Worm (Caenorhabditis elegans) whole organism, mixed stage, embryonic: ENCODE measurements around the gene srt-11.

Experiments
- M03D4.4 ChIP-seq: sonication (generic microtip); optimal IDR thresholded peaks from 2 replicates; lab custom pipeline; 2017; ENCODE audit warnings: mild to moderate bottlenecking, missing genetic modification characterization, missing compliant biosample characterization
- blmp-1 ChIP-seq: fragments of 150-350 bp; optimal IDR thresholded peaks from 2 replicates; lab custom pipeline; 2014; ENCODE audit warnings: missing biosample characterization, missing genetic modification characterization
- ceh-39 ChIP-seq: fragments of 150-350 bp; optimal IDR thresholded peaks from 2 replicates; lab custom pipeline; 2014; ENCODE audit warnings: missing biosample characterization, missing genetic modification characterization
- ceh-43 ChIP-seq: fragments of 200-800 bp; sonication (Bioruptor generic); optimal IDR thresholded peaks from 2 replicates; lab custom pipeline; 2018; ENCODE audit warnings: mild to moderate bottlenecking, missing genetic modification characterization, moderate library complexity, missing compliant biosample characterization
- ceh-83 ChIP-seq: fragments of 200-800 bp; sonication (Bioruptor generic); optimal IDR thresholded peaks from 2 replicates; lab custom pipeline; 2018; ENCODE audit warnings: mild to moderate bottlenecking, missing genetic modification characterization, missing compliant biosample characterization
- ces-1 ChIP-seq: fragments of 150-350 bp; optimal IDR thresholded peaks from 2 replicates; lab custom pipeline; 2014; ENCODE audit warnings: missing biosample characterization, missing genetic modification reagents, missing genetic modification characterization
- cnd-1 ChIP-seq: fragments of 200-800 bp; sonication (Bioruptor generic); optimal IDR thresholded peaks from 2 replicates; lab custom pipeline; 2018; ENCODE audit warnings: mild to moderate bottlenecking, missing genetic modification characterization, missing compliant biosample characterization
- drap-1 ChIP-seq: fragments of 200-800 bp; sonication (Bioruptor generic); optimal IDR thresholded peaks from 3 replicates; lab custom pipeline; 2018; ENCODE audit warnings: mild to moderate bottlenecking, missing genetic modification characterization, missing compliant biosample characterization
- elt-1 ChIP-seq: sonication (generic microtip); optimal IDR thresholded peaks from 2 replicates; lab custom pipeline; 2017; ENCODE audit warnings: missing genetic modification characterization, mild to moderate bottlenecking, missing compliant biosample characterization, antibody characterized with exemption, moderate library complexity, borderline replicate concordance; ENCODE audit not compliant: insufficient read depth
- elt-3 ChIP-seq: fragments of 150-350 bp; optimal IDR thresholded peaks from 2 replicates; lab custom pipeline; 2014; ENCODE audit warnings: missing biosample characterization, missing genetic modification characterization
- flh-1 ChIP-seq: fragments of 200-800 bp; sonication (Bioruptor generic); optimal IDR thresholded peaks from 2 replicates; lab custom pipeline; 2018; ENCODE audit warnings: mild to moderate bottlenecking, missing genetic modification characterization, moderate library complexity, missing compliant biosample characterization
- ham-2 ChIP-seq: fragments of 200-800 bp; sonication (Bioruptor generic); optimal IDR thresholded peaks from 2 replicates; lab custom pipeline; 2018; ENCODE audit warnings: mild to moderate bottlenecking, missing genetic modification characterization, missing compliant biosample characterization
- hlh-1 ChIP-seq: fragments of 150-350 bp; optimal IDR thresholded peaks from 2 replicates; lab custom pipeline; 2014; ENCODE audit warnings: missing biosample characterization, missing genetic modification reagents, missing genetic modification characterization
- lin-13 ChIP-seq: fragments of 150-350 bp; optimal IDR thresholded peaks from 2 replicates; lab custom pipeline; 2014; ENCODE audit warnings: missing biosample characterization, missing genetic modification characterization
- lin-32 ChIP-seq: fragments of 200-800 bp; sonication (Bioruptor generic); optimal IDR thresholded peaks from 2 replicates; lab custom pipeline; 2018; ENCODE audit warnings: mild to moderate bottlenecking, missing genetic modification characterization, missing compliant biosample characterization
- lsy-2 ChIP-seq: fragments of 150-350 bp; optimal IDR thresholded peaks from 2 replicates; lab custom pipeline; 2014; ENCODE audit warnings: missing biosample characterization, missing genetic modification characterization
- mls-2 ChIP-seq: sonication (generic microtip); optimal IDR thresholded peaks from 2 replicates; lab custom pipeline; 2016; ENCODE audit warnings: mild to moderate bottlenecking, missing genetic modification characterization, moderate library complexity, missing compliant biosample characterization
- nhr-2 ChIP-seq: fragments of 150-350 bp; optimal IDR thresholded peaks from 2 replicates; lab custom pipeline; 2014; ENCODE audit warnings: missing biosample characterization, missing genetic modification characterization
- nhr-28 ChIP-seq: fragments of 150-350 bp; optimal IDR thresholded peaks from 2 replicates; lab custom pipeline; 2014; ENCODE audit warnings: missing biosample characterization, missing genetic modification characterization
- nhr-76 ChIP-seq: sonication (generic microtip); optimal IDR thresholded peaks from 2 replicates; lab custom pipeline; 2017; ENCODE audit warnings: missing biosample characterization, missing genetic modification characterization
- pha-4 ChIP-seq: fragments of 150-350 bp; optimal IDR thresholded peaks from 2 replicates; lab custom pipeline; 2018; ENCODE audit warnings: missing biosample characterization, missing genetic modification reagents, missing genetic modification characterization
- snpc-4 ChIP-seq: fragments of 150-350 bp; optimal IDR thresholded peaks from 2 replicates; lab custom pipeline; 2014; ENCODE audit warnings: missing biosample characterization, missing genetic modification characterization
- sptf-1 ChIP-seq: sonication (generic microtip); optimal IDR thresholded peaks from 2 replicates; lab custom pipeline; 2017; ENCODE audit warnings: mild to moderate bottlenecking, missing genetic modification characterization, moderate library complexity, missing compliant biosample characterization
- tbx-8 ChIP-seq: fragments of 200-800 bp; sonication (Bioruptor generic); optimal IDR thresholded peaks from 2 replicates; lab custom pipeline; 2018; ENCODE audit warnings: mild to moderate bottlenecking, missing genetic modification characterization, moderate library complexity, missing compliant biosample characterization
- unc-120 ChIP-seq: sonication (generic microtip); optimal IDR thresholded peaks from 2 replicates; lab custom pipeline; 2017; ENCODE audit warnings: missing genetic modification characterization, missing compliant biosample characterization; ENCODE audit not compliant: poor library complexity, severe bottlenecking
- unc-62 ChIP-seq: fragments of 150-350 bp; optimal IDR thresholded peaks from 2 replicates; lab custom pipeline; 2014; ENCODE audit warnings: missing biosample characterization, missing genetic modification reagents, missing genetic modification characterization
- zip-8 ChIP-seq: fragments of 150-350 bp; optimal IDR thresholded peaks from 2 replicates; lab custom pipeline; 2014; ENCODE audit warnings: missing biosample characterization, missing genetic modification characterization
- ztf-11 ChIP-seq: fragments of 150-350 bp; optimal IDR thresholded peaks from 2 replicates; lab custom pipeline; 2014; ENCODE audit warnings: missing biosample characterization, missing genetic modification characterization

srt-11 gene

DNA sequence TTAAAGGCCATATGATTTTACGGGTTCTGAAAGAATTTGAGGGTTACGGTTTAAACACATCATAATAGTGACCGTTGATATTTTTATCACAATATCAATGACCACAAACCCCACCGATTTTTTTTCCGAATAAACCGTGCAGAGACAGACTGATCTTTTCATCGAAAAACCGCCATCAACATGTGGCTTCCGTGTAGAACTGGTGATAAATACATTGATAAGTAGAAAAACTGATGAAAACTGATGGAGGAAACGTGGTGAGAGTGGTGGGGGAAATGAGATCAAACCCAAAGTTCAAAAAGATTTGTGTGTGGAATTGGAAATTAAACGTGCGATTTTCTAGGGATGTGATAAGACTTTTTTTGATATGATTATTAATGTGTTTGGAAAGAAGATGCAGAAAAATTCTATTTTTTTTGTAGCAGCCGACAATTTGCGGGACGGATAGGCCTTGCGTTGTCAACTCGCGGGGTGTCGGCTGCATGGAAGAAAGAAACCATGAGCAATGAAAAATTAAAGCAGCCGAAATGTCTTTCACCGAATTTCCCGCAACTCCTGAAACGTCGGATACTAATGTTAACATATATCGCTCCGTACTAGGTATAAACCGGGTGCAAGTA, 32.9 kb downstream of the srt-11 start:
- no peak for TF ChIP-seq zip-8 (tag; lab: Kevin White, UChicago)
- TF ChIP-seq tbx-8 (GFP tag; lab: Kevin White, UChicago): no peak

DNA sequence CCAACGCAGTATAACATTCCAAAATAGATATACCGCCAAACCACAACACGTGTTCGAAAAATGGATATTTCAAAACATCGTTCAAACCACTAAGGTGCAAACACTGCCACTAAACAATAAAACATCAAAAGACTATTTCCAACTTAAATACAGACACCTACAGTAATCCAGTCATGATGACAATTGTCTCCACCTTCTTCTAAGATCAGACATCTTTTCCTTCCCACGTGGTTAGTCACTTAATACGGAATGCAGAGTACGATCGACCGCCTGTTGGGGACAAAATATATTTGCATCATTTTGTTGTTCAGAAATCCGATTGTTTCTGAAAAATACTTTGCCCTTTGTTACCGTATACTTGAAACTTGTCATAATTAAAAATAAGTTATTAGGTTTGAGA, 35.5 kb downstream of the srt-11 start:
- TF ChIP-seq unc-62: no peak
- no peak for TF ChIP-seq nhr-28
- no peak for TF ChIP-seq ztf-11 (tag; lab: Kevin White, UChicago)
- no peak for TF ChIP-seq elt-3
- TF ChIP-seq pha-4: no peak
- TF ChIP-seq blmp-1: no peak
- TF ChIP-seq ham-2 (GFP tag; lab: Kevin White, UChicago): no peak
- no peak for TF ChIP-seq lsy-2 (tag; lab: Kevin White, UChicago)
- no peak for TF ChIP-seq unc-120 (tag; lab: Kevin White, UChicago)
- no peak for TF ChIP-seq lin-32 (GFP tag; lab: Kevin White, UChicago)
- TF ChIP-seq drap-1 (GFP tag; lab: Kevin White, UChicago): no peak
- TF ChIP-seq ces-1 (GFP tag; lab: Kevin White, UChicago): no peak
- TF ChIP-seq cnd-1: no peak
- TF ChIP-seq ceh-83 (GFP tag; lab: Kevin White, UChicago): no peak
- TF ChIP-seq ceh-39 (tag; lab: Kevin White, UChicago): no peak
- TF ChIP-seq elt-1: no peak
- no peak for TF ChIP-seq nhr-76 (tag; lab: Kevin White, UChicago)
- TF ChIP-seq snpc-4 (tag; lab: Kevin White, UChicago): no peak

DNA sequence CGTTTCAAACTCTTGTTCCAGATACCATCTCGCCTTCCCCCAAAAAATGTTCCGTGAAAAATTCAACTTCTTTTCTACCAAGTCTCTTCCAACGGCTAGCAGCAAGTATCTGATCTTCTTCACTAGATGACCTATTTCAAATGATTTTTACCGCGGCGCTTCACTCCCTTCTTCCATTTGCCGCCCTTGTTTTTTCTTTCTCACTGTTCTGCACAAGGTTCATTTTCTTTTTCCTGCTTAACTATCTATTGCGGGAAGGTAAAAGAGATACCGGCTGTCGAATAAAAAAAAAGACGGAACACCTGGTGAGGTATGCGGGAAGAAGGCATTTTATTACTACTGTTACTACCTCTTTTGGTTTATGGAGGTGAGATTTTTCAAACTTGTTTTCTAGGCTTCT, 37.2 kb downstream of the srt-11 start, which contains the start of gene cdh-7:
cdh-7 (plus strand) TSS at position 214 of the 400 bp plus-strand sequence.
- TF ChIP-seq zip-8 (tag; lab: Kevin White, UChicago) (no peak), ceh-39 (tag; lab: Kevin White, UChicago) (no peak), nhr-76 (tag; lab: Kevin White, UChicago) (no peak), elt-3 (no peak), nhr-28 (no peak), lsy-2 (tag; lab: Kevin White, UChicago) (no peak), lin-13 (tag; lab: Kevin White, UChicago) (no peak), drap-1 (GFP tag; lab: Kevin White, UChicago) (no peak)

DNA sequence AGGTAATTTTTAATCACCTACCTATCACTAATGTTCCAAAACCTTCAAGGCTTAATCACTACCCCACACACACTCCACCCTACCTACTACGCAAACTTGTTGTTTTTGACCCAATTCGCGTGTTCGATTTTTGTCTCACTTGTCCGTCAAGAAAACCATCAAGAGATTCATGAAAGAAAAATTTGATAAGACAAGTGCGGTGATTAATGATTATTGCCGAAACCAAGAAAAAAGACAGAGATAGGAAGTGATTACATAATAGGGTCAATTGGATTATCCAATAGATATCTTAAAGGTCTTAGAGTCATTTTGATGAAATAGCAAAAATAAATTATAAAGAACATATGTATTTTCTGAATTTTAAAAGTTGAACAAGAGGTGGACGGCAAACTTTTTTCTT, 38.5 kb downstream of the srt-11 start:
- TF ChIP-seq tbx-8 (GFP tag; lab: Kevin White, UChicago) (no peak), pha-4 (no peak), ztf-11 (tag; lab: Kevin White, UChicago) (no peak), ceh-39 (tag; lab: Kevin White, UChicago) (no peak), snpc-4 (tag; lab: Kevin White, UChicago) (no peak)

DNA sequence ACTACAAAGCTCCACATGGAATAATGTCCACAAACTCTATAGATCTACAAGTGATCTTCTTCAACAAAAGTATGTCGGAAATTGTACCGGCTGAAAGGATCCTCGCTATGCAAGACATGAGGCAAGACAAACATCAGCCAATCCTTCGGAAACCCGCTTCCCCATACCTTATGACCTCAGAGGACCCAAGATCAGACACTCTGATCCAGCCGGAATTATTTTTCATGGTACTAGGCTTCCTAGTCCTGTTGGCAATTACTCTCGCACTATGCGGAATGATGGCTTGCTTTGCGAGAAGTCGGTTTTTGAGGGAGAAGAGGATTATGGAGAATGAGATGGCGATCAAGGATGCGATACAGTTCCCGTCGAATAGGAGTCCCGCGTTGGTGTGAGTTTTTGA, 44.1 kb downstream of the srt-11 start:
- no peak for TF ChIP-seq flh-1
- no peak for TF ChIP-seq tbx-8 (GFP tag; lab: Kevin White, UChicago)
- TF ChIP-seq unc-120 (tag; lab: Kevin White, UChicago): no peak

DNA sequence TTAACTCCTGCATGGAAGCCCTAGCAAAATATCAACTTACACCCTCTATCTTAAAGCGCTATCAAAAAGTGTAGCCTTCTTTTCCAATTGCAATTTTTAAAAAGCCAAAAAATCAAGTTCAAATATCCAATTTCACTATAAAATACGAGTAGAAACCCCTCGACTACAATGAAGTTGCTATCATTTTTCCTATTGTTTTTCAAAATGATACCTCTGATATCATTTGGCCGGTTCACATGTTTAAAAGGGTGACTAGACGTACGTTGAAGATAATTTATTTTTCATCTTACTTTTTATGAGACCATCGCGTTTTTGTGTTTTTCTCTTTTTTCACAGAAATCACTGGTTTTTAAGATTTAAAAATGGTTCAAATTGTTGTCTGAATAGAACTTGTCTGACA, 45.7 kb downstream of the srt-11 start, which contains the start of gene R05H10.1:
R05H10.1 (plus strand) TSS at position 334 of the 400 bp plus-strand sequence.
- TF ChIP-seq zip-8 (tag; lab: Kevin White, UChicago) (no peak), sptf-1 (no peak), ces-1 (GFP tag; lab: Kevin White, UChicago) (no peak), ceh-39 (tag; lab: Kevin White, UChicago) (no peak), tbx-8 (GFP tag; lab: Kevin White, UChicago) (no peak), mls-2 (tag; lab: Kevin White, UChicago) (no peak)

DNA sequence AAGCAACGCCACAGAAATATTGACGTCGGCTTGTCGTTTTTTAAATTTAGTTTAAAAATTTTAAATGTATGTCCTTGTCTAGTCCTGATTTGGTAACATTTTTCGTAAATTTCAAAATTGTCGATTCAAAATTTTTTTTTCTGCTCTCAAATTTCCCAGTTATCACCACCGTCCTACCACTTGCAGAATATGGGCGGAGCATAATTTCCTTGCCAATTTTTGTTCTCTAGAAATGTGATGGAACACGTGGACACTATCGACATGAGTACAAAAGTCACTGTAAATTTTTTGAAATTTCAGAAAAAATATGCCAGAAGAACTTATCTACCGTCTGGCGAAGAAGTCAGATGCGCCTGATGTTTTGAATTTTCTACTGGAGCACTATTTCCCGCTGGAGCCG, 49.4 kb downstream of the srt-11 start, which contains the start of gene R05H10.7:
R05H10.7 (plus strand) TSS at position 301 of the 400 bp plus-strand sequence.
- no peak for TF ChIP-seq flh-1
- no peak for TF ChIP-seq drap-1 (GFP tag; lab: Kevin White, UChicago)
- TF ChIP-seq elt-3: no peak
- no peak for TF ChIP-seq nhr-2 (tag; lab: Kevin White, UChicago)
- no peak for TF ChIP-seq nhr-28
- no peak for TF ChIP-seq hlh-1 (tag; lab: Kevin White, UChicago)
- no peak for TF ChIP-seq ceh-39 (tag; lab: Kevin White, UChicago)
- no peak for TF ChIP-seq unc-120 (tag; lab: Kevin White, UChicago)
- no peak for TF ChIP-seq M03D4.4 (tag; lab: Kevin White, UChicago)
- no peak for TF ChIP-seq zip-8 (tag; lab: Kevin White, UChicago)
- TF ChIP-seq ceh-43 (GFP tag; lab: Kevin White, UChicago): no peak
- no peak for TF ChIP-seq sptf-1
- TF ChIP-seq lin-13 (tag; lab: Kevin White, UChicago): no peak
